Worm (Caenorhabditis elegans): ENCODE measurements around the gene famk-1.

famk-1 gene

DNA sequence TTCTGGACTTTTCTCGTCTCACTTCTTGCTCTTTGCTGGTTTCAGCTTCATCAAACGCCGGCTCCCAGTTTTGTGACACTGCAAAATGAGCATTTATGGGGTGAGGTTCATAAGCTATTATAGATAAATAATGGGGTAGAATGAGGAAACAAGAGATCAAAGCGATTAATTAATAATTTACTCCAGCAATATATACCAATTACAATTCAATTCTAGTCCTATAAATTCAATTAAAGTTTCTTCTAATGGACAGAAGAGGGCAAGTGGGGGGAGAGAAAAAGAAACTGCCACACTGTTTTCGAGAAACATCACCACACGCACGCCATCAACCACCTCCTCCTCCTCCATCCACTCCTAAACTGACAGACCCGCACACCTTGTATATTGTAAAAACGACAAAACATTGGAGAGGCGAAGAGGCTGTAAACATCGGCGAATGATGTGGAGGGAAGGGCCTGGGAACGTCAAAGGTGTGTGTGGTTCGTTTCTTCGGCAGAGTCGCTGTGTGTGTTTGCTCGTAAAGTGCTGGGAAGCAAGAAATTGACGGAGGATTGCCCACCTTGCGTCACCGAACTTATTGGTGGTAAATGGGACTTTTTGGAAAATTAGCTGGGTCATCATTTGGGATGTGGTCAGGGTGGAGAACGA lies at the start of gene famk-1, which contains the start of gene H03A11.13:
TSS of gene famk-1 (minus strand) at position 78 of the 648 bp plus-strand sequence.
TSS of gene H03A11.13 (minus strand) at position 51 of the 648 bp plus-strand sequence.
- TF ChIP-seq zfh-2 (GFP tag; conservative IDR thresholded peaks at IDR 0.05) (peak; percentile 53; the same call in 1 of the 2 replicates), F10E7.11 (tag; optimal IDR thresholded peaks at IDR 0.05) (no peak), rec-8 (tag; optimal IDR thresholded peaks at IDR 0.05) (no peak), nfya-1 (tag; optimal IDR thresholded peaks at IDR 0.05; ENCODE audit: borderline replicate concordance, insufficient read depth) (no peak)

DNA sequence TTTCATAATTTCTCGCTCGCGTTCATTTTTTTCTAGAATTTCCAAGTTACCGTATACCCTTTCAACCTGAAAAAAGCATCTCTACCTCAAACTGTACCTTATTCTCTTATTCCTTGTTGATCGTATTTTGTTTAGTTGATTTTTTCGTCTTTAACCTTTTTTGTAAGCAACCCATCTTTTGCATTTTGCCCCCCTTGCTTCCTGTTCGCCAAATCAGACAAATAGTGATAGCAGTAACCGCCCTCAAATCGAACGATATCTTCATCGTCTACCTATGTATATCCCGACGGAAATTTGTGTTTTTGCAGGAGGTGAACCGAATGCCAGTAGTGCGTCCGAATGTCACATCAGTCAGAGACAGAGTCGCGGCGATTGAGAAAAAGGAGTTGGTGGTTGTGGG lies 49.4 kb upstream of the famk-1 start, which contains the start of gene F46F2.5:
TSS of gene F46F2.5 (plus strand) at position 301 of the 400 bp plus-strand sequence.
- TF ChIP-seq hsf-1 (GFP tag; IDR thresholded peaks at IDR 0.05) (no peak), madf-6 (GFP tag; IDR thresholded peaks at IDR 0.05) (no peak), egl-18 (GFP tag; IDR thresholded peaks at IDR 0.05) (no peak), T26A5.8 (tag; optimal IDR thresholded peaks at IDR 0.05) (no peak), atf-7 (tag; optimal IDR thresholded peaks at IDR 0.05) (no peak), lin-26 (GFP tag; IDR thresholded peaks at IDR 0.05) (no peak), egrh-3 (GFP tag; IDR thresholded peaks at IDR 0.05) (no peak), ztf-28 (GFP tag; IDR thresholded peaks at IDR 0.05) (no peak), hmg-20 (GFP tag; IDR thresholded peaks at IDR 0.05) (no peak), mcd-1 (GFP tag; IDR thresholded peaks at IDR 0.05) (no peak), lir-1 (GFP tag; conservative IDR thresholded peaks at IDR 0.05) (no peak), ztf-25 (GFP tag; IDR thresholded peaks at IDR 0.05) (no peak), ekl-4 (GFP tag; IDR thresholded peaks at IDR 0.05) (no peak), nfyb-1 (GFP tag; IDR thresholded peaks at IDR 0.05) (no peak)

DNA sequence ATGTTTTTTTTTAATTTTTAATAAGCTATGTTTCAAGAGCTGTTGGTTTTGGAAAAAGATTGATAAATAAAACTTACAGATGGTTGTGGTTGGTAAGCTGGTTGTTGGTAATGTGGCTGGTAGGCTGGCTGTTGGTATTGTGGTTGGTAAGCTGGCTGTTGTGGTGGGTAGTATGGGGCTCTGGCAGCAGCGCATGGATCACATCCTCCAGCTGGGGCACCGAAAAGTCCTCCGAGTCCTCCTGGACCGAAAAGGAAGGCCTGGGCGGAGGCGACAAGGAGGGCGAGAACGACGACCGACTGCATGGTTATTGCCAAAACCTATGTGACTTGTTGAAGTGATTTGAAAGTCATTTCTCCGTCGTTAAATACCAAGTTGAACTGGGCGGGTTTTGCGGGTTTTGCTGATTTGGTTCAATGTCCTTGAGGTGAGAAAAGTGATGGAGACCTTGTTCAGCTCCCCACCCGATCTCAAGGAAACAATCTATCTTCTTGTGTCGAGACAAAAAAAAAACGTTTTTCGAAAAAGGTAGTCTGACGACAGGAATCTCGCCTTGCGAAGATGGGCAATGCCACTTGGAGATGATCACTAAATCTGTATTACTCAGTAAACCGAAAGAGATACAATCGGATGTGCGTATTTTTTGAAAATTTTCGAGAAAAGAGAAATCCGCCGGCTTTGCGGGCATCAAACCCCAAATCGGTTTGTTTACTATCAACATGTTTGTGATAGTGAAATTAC lies 47.1 kb upstream of the famk-1 start, which contains the start of gene F46F2.3:
TSS of gene F46F2.3 (minus strand) at position 341 of the 741 bp plus-strand sequence.
- TF ChIP-seq zfh-2 (GFP tag; conservative IDR thresholded peaks at IDR 0.05) (peak; percentile 68), hmg-20 (GFP tag; IDR thresholded peaks at IDR 0.05) (no peak)

ce11 chrX:15246595-15246994 lies 33.5 kb upstream of the famk-1 start:
- TF ChIP-seq nhr-80 (tag; optimal IDR thresholded peaks at IDR 0.05) = peak; percentile 5
- no peak for TF ChIP-seq pbrm-1 (GFP tag; IDR thresholded peaks at IDR 0.05)
- TF ChIP-seq dox-1 (GFP tag; IDR thresholded peaks at IDR 0.05) = no peak
- TF ChIP-seq madf-3 (GFP tag; IDR thresholded peaks at IDR 0.05) = 0 out of 2 replicates have a peak, but pooled peaks have one; percentile 32
- TF ChIP-seq Y56A3A.18 (GFP tag; IDR thresholded peaks at IDR 0.05) = no peak
- no peak for TF ChIP-seq xnd-1 (tag; optimal IDR thresholded peaks at IDR 0.05)

DNA sequence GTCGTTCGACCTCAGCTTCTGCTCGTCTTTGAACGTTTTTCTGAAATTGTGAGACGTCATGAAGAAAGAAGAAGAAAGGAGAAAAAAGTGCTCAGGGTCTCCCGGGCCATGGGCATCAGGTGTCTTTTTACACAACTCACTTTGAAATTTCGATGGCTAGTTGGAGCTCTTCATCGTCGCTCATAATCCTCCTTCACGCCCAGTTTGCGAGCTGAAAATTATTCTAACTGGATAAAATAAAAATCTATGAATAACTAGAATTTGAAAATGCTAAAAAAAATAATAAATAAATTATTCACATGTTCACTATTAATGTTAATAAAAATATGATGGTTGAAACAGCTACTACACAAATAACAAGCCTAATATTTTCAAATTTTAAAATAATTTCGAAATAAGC lies 33.1 kb upstream of the famk-1 start, which contains the start of gene piki-1:
TSS of gene piki-1 (minus strand) at position 218 of the 400 bp plus-strand sequence.
- no peak for TF ChIP-seq rec-8 (tag; optimal IDR thresholded peaks at IDR 0.05)
- no peak for TF ChIP-seq cebp-2 (GFP tag; IDR thresholded peaks at IDR 0.05)
- no peak for TF ChIP-seq rpc-1 (optimal IDR thresholded peaks at IDR 0.05)
- no peak for TF ChIP-seq rpc-1 (tag; optimal IDR thresholded peaks at IDR 0.05)
- no peak for TF ChIP-seq cebp-1 (GFP tag; IDR thresholded peaks at IDR 0.05)
- TF ChIP-seq cebp-1 (tag; optimal IDR thresholded peaks at IDR 0.05) = no peak
- no peak for TF ChIP-seq B0019.2 (GFP tag; conservative IDR thresholded peaks at IDR 0.05)
- TF ChIP-seq let-526 (GFP tag; IDR thresholded peaks at IDR 0.05) = no peak
- no peak for TF ChIP-seq Y79H2A.3 (GFP tag; conservative IDR thresholded peaks at IDR 0.05)
- TF ChIP-seq C17E4.6 (GFP tag; IDR thresholded peaks at IDR 0.05) = no peak
- no peak for TF ChIP-seq nfya-2 (GFP tag; IDR thresholded peaks at IDR 0.05)
- TF ChIP-seq bed-2 (GFP tag; IDR thresholded peaks at IDR 0.05) = no peak
- TF ChIP-seq ceh-100 (GFP tag; IDR thresholded peaks at IDR 0.05) = no peak
- TF ChIP-seq ZK185.1 (tag; optimal IDR thresholded peaks at IDR 0.05; ENCODE audit: poor library complexity, severe bottlenecking) = no peak
- TF ChIP-seq dpff-1 (tag; optimal IDR thresholded peaks at IDR 0.05) = no peak
- TF ChIP-seq K12H6.12 (tag; optimal IDR thresholded peaks at IDR 0.05) = no peak
- no peak for TF ChIP-seq bed-1 (GFP tag; IDR thresholded peaks at IDR 0.05)
- TF ChIP-seq F57A8.1 (GFP tag; optimal IDR thresholded peaks at IDR 0.05) = no peak

All from whole organism, young adult.